Worm (Caenorhabditis elegans) whole organism, mixed stage, embryonic: ENCODE results near the gene C52A11.3.

ENCODE experiments used
- blmp-1 ChIP-seq: fragments of 150-350 bp; optimal IDR thresholded peaks from 2 replicates; lab custom pipeline; 2014; ENCODE audit warnings: missing biosample characterization, missing genetic modification characterization
- ceh-39 ChIP-seq: fragments of 150-350 bp; optimal IDR thresholded peaks from 2 replicates; lab custom pipeline; 2014; ENCODE audit warnings: missing biosample characterization, missing genetic modification characterization
- cnd-1 ChIP-seq: fragments of 200-800 bp; sonication (Bioruptor generic); optimal IDR thresholded peaks from 2 replicates; lab custom pipeline; 2018; ENCODE audit warnings: mild to moderate bottlenecking, missing genetic modification characterization, missing compliant biosample characterization
- lin-13 ChIP-seq: fragments of 150-350 bp; optimal IDR thresholded peaks from 2 replicates; lab custom pipeline; 2014; ENCODE audit warnings: missing biosample characterization, missing genetic modification characterization
- lin-32 ChIP-seq: fragments of 200-800 bp; sonication (Bioruptor generic); optimal IDR thresholded peaks from 2 replicates; lab custom pipeline; 2018; ENCODE audit warnings: mild to moderate bottlenecking, missing genetic modification characterization, missing compliant biosample characterization
- mep-1 ChIP-seq: fragments of 150-350 bp; optimal IDR thresholded peaks from 2 replicates; lab custom pipeline; 2017; ENCODE audit warnings: missing biosample characterization, missing genetic modification reagents, missing genetic modification characterization, inconsistent platforms
- nhr-12 ChIP-seq: fragments of 150-350 bp; optimal IDR thresholded peaks from 2 replicates; lab custom pipeline; 2014; ENCODE audit warnings: missing biosample characterization, missing genetic modification characterization
- nhr-28 ChIP-seq: fragments of 150-350 bp; optimal IDR thresholded peaks from 2 replicates; lab custom pipeline; 2014; ENCODE audit warnings: missing biosample characterization, missing genetic modification characterization
- pha-4 ChIP-seq: fragments of 150-350 bp; optimal IDR thresholded peaks from 2 replicates; lab custom pipeline; 2018; ENCODE audit warnings: missing biosample characterization, missing genetic modification reagents, missing genetic modification characterization
- snpc-4 ChIP-seq: fragments of 150-350 bp; optimal IDR thresholded peaks from 2 replicates; lab custom pipeline; 2014; ENCODE audit warnings: missing biosample characterization, missing genetic modification characterization
- ztf-11 ChIP-seq: fragments of 150-350 bp; optimal IDR thresholded peaks from 2 replicates; lab custom pipeline; 2014; ENCODE audit warnings: missing biosample characterization, missing genetic modification characterization

DNA sequence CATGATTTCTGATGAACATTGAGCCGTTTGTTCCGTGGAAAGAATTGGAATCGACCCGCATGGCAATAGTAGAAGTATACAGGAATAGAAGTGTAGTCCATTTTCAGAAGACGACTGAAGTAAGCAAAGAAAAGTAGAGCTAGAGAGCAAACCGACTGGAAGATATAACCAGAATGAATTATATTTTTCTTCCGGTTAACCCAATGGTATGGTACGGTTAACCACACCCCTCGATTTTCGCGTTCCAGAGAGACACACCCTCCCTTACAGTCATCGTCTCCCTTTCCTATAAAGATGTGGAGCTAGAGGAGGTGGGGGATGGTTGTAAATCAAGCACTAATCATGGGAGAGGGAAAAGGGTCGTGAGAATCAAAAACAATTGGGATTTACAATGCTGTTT, 14.1 kb upstream of the C52A11.3 start, which contains the start of gene C09G5.14:
- TF ChIP-seq nhr-28 (no peak), ceh-39 (tag; lab: Kevin White, UChicago) (no peak), mep-1 (tag; lab: Kevin White, UChicago) (no peak), nhr-12 (tag; lab: Kevin White, UChicago) (no peak), cnd-1 (no peak), lin-13 (tag; lab: Kevin White, UChicago) (no peak), snpc-4 (tag; lab: Kevin White, UChicago) (no peak), blmp-1 (tag; lab: Kevin White, UChicago) (no peak), pha-4 (no peak), ztf-11 (tag; lab: Kevin White, UChicago) (no peak), lin-32 (GFP tag; lab: Kevin White, UChicago) (no peak)
